Worm (Caenorhabditis elegans) whole organism, L3 larva: ENCODE measurements around the gene irld-45.

Source experiments
- elt-1 ChIP-seq: fragments of 150-350 bp; optimal IDR thresholded peaks from 2 replicates; lab custom pipeline; 2014; ENCODE audit warnings: missing biosample characterization, missing genetic modification characterization
- elt-2 ChIP-seq: sonication (generic microtip); optimal IDR thresholded peaks from 2 replicates; lab custom pipeline; 2016; ENCODE audit warnings: missing genetic modification reagents, mild to moderate bottlenecking, missing genetic modification characterization, missing compliant biosample characterization
- fkh-10 ChIP-seq: sonication (generic microtip); optimal IDR thresholded peaks from 2 replicates; lab custom pipeline; 2017; ENCODE audit warnings: missing biosample characterization, missing genetic modification reagents, missing genetic modification characterization
- lin-39 ChIP-seq: fragments of 150-350 bp; optimal IDR thresholded peaks from 2 replicates; lab custom pipeline; 2018; ENCODE audit warnings: missing biosample characterization, missing genetic modification reagents, missing genetic modification characterization
- nhr-11 ChIP-seq: fragments of 150-350 bp; optimal IDR thresholded peaks from 2 replicates; lab custom pipeline; 2014; ENCODE audit warnings: missing biosample characterization, missing genetic modification characterization
- nhr-12 ChIP-seq: fragments of 150-350 bp; optimal IDR thresholded peaks from 2 replicates; lab custom pipeline; 2014; ENCODE audit warnings: missing biosample characterization, missing genetic modification characterization
- nhr-237 ChIP-seq: fragments of 150-350 bp; optimal IDR thresholded peaks from 2 replicates; lab custom pipeline; 2014; ENCODE audit warnings: missing biosample characterization, missing genetic modification characterization
- nhr-28 ChIP-seq: fragments of 150-350 bp; optimal IDR thresholded peaks from 2 replicates; lab custom pipeline; 2014; ENCODE audit warnings: missing biosample characterization, missing genetic modification characterization
- snpc-4 ChIP-seq: fragments of 150-350 bp; optimal IDR thresholded peaks from 2 replicates; lab custom pipeline; 2014; ENCODE audit warnings: missing biosample characterization, missing genetic modification characterization
- unc-62 ChIP-seq: fragments of 150-350 bp; sonication (generic microtip); optimal IDR thresholded peaks from 4 replicates; lab custom pipeline; 2014; ENCODE audit warnings: missing biosample characterization, missing genetic modification reagents, missing genetic modification characterization
- zag-1 ChIP-seq: fragments of 150-350 bp; optimal IDR thresholded peaks from 2 replicates; lab custom pipeline; 2014; ENCODE audit warnings: missing biosample characterization, missing genetic modification characterization
- ztf-11 ChIP-seq: fragments of 150-350 bp; optimal IDR thresholded peaks from 2 replicates; lab custom pipeline; 2014; ENCODE audit warnings: missing biosample characterization, missing genetic modification characterization
- ztf-4 ChIP-seq: fragments of 150-350 bp; optimal IDR thresholded peaks from 2 replicates; lab custom pipeline; 2014; ENCODE audit warnings: missing biosample characterization, missing genetic modification characterization

DNA sequence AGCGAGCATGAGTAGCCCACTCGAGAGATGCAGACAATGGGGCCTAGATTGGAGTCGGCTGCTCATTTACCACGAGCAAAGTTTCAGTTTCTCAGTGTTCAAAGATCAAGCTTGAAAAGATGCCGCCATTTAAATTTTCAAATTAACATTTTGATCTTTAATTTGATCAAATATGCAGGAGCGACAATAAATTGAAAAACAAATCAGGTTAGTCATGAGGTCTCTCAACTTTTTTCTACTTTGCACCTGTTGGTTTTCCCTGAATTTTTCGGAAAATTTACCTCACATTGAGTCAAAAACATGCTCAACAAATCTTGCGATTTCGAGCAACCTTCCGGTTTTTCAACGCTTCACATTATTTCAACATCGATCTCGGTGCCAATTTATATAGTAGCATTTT, 37.2 kb downstream of the irld-45 start, which contains the start of gene srh-5:
- TF ChIP-seq snpc-4 (tag; lab: Kevin White, UChicago): no peak
- no peak for TF ChIP-seq elt-1
- TF ChIP-seq elt-2 (tag; lab: Kevin White, UChicago): no peak
- TF ChIP-seq nhr-11 (tag; lab: Kevin White, UChicago): no peak
- TF ChIP-seq fkh-10 (GFP tag; lab: Kevin White, UChicago): no peak
- TF ChIP-seq nhr-12 (tag; lab: Kevin White, UChicago): no peak
- TF ChIP-seq lin-39: no peak
- TF ChIP-seq unc-62 (GFP tag; lab: Kevin White, UChicago): no peak
- no peak for TF ChIP-seq ztf-11
- TF ChIP-seq nhr-237 (tag; lab: Kevin White, UChicago): no peak
- no peak for TF ChIP-seq nhr-28 (tag; lab: Kevin White, UChicago)
- no peak for TF ChIP-seq ztf-4 (tag; lab: Kevin White, UChicago)
- no peak for TF ChIP-seq zag-1
